Fruit fly (Drosophila melanogaster): ENCODE results near the gene Gnmt.

Gene Gnmt

DNA sequence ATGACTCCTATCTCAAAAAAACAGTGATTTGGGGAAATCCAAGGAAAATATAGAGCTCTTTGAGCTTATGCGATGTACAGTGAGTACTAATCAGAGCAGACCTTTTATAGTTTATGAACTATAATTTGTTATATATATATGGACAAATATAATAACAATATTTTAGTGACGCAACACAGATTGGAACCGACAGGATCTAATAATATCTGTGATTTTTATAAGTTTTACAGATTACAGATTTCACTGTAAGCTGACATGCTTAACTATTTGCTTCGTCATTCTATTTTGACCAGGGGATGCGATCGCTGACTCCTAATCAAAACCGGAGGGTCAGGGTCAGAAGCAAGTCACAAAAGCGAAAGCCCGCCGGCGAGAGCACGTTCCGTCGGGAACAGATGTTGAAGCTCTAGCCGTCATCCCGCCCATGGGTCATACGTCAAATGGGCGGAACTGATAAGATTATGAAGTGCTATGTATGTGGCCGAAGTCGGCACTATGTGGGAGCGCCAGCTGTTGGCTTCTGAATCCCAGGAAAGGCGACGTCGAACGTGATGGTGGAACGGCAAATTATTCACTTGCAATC lies at the start of gene Gnmt:
Gene Gnmt, plus strand, starts transcription at position 568 of the 583 bp plus-strand sequence.
- TF ChIP-seq CG17801 (GFP tag; optimal IDR thresholded peaks at IDR 0.05; ENCODE audit: partially characterized antibody): no peak

DNA sequence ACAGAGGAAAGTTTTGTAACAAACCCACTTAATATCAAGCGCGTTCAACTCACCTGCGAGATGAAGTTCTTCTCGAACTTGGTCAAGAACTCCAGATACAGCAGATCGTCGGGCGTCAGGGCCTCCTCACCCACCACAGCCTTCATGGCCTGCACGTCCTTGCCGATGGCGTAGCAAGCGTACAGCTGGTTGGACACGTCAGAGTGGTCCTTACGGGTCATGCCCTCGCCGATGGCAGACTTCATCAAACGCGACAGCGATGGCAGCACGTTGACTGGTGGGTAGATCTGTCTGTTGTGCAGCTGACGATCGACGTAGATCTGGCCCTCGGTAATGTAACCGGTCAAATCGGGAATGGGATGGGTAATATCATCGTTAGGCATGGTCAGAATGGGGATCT lies 49.5 kb upstream of the Gnmt start:
- TF ChIP-seq CG17801 (GFP tag; optimal IDR thresholded peaks at IDR 0.05; ENCODE audit: partially characterized antibody): no peak

DNA sequence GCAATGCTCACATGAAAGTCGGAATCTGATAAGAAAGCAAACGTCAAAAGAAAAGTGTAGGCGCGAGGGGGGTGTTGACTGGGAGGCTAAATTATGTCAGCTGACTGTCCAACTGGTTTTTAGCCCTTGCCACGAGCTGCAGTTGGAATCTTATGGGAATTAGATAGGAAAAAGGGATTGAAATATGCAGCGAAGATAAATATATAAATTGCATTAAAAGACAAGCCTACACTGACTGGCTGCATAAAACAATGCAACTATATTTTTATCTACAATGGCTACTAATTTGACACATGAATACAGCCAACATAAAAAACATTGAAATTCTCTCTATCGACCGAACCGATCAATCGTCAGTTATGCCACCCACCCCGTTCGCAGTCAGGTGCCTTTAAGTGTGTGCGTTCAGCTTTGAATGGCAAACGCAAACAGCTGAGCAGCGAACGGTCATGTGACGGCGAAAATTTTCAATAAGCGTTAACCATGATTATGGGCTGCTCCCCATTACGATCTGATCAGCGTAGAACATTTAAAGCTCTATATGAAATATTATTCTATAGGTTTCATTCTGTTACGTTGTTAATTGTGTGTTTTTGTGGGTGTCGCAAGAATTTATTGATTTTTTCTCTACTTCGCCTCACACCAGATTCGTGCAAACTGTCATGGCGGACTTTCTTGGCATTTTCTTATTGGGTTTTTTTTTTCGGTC lies 47.6 kb upstream of the Gnmt start:
- TF ChIP-seq CG17801 (GFP tag; optimal IDR thresholded peaks at IDR 0.05; ENCODE audit: partially characterized antibody): no peak

DNA sequence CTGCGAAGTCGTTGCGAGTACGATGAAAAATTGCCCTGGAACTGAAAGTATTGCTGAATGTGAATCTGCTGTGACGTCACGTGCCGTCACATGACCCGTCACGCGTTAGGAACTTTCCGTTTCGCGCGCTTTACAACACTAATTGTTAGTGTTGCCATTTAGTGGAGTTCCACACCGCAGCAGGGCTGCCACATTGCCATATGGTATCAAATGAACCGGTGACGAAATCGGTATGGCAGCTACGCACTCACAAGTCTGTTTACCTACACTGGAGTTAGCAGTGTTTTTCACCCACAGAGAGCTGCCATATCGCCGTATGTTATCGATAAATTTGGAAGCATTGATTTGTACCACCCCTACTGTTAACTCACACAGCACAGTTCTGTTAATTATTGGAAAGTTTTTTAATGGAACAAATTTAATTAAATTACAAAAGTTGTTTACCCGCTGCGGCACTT lies 46.7 kb upstream of the Gnmt start, which contains the start of the genes Vha55 and Snx3:
Gene Vha55, minus strand, starts transcription at position 139 of the 458 bp plus-strand sequence.
Gene Snx3, plus strand, starts transcription at position 341 of the 458 bp plus-strand sequence.
- peak; percentile 27 for TF ChIP-seq CG17801 (GFP tag; optimal IDR thresholded peaks at IDR 0.05; ENCODE audit: partially characterized antibody)

DNA sequence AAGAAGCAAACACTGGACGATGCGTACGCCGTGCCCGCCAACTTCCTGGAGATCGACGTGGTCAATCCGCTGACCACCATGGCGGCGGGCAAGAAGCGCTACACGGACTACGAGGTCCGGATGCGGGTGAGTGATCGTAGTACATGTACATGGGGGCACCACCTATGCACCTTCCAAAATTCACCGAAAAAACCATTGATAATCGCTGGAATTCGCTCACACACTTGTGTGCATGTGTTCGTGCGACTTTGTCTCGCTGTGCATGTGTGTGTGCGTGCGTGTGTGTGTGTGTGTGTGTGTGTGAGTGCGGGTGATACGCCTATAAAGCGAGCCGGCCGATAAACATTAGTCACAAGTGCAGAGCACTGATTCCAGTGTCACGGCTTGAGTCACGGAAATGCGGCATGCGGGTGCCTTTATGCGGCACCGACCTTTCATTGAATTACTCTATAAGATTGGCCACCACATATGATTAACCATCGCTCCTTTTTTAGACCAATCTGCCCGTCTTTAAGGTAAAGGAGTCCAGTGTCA lies 45.9 kb upstream of the Gnmt start:
- no peak for TF ChIP-seq CG17801 (GFP tag; optimal IDR thresholded peaks at IDR 0.05; ENCODE audit: partially characterized antibody)

DNA sequence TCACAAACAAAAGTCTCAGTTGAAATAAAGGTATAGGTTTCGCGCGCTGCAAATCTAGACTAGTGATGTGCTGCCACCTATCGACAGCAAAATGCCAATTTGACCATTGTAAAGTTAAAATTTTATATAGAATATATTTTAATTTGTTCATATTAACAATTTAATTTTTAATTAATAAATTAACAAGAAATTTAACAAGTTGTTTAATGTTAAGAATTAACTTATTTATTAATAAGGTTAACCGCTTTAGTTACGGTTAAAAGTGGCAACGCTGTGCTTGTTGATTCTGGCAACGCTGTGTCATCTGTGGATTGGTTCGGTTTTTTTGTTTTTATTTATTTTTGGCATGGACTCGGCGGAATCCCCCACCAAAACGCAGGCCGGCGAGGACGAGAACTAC lies 44.0 kb upstream of the Gnmt start, which contains the start of gene Not10:
Gene Not10, plus strand, starts transcription at position 279 of the 400 bp plus-strand sequence.
- peak; percentile 29 for TF ChIP-seq CG17801 (GFP tag; optimal IDR thresholded peaks at IDR 0.05; ENCODE audit: partially characterized antibody)

DNA sequence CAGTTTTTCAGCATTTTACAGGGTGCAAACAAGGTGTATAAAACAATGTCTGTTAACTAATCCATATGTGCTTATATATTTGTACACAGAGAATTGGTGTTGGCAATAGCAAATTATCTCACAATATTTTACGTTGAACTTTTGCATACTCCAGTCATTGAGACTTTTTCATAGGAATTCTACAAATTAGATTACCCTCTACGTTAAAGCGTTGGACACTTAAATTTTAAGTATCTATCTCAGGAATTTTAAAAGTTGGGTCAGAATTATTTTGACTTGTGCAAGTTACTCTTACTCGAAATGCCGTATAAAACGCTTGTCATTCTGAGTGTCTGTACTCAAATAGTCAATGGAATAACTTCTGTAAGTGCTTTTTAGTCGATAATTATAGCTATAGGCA lies 41.3 kb upstream of the Gnmt start, which contains the start of gene CG18530:
Gene CG18530, plus strand, starts transcription at position 301 of the 400 bp plus-strand sequence.
- no peak for TF ChIP-seq CG17801 (GFP tag; optimal IDR thresholded peaks at IDR 0.05; ENCODE audit: partially characterized antibody)

DNA sequence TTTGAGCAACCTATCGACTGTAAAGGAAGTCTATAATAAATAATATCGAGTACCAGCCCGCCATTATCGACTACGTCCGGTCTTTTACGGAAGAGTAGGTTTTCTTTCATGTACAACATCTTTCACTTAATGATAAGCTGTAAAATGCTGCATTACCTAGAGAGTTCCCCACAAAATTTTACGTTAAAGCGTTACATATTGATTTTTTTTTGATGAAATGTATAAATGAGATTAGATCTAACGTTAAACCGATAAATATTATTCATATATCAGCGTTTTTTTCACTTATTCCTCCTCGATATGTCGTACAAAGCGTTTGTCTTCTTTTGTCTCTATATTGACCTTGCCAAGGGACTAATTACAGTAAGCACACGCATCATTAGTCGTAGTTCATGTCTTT lies 39.8 kb upstream of the Gnmt start, which contains the start of gene CG11598:
Gene CG11598, plus strand, starts transcription at position 301 of the 400 bp plus-strand sequence.
- TF ChIP-seq CG17801 (GFP tag; optimal IDR thresholded peaks at IDR 0.05; ENCODE audit: partially characterized antibody): no peak

DNA sequence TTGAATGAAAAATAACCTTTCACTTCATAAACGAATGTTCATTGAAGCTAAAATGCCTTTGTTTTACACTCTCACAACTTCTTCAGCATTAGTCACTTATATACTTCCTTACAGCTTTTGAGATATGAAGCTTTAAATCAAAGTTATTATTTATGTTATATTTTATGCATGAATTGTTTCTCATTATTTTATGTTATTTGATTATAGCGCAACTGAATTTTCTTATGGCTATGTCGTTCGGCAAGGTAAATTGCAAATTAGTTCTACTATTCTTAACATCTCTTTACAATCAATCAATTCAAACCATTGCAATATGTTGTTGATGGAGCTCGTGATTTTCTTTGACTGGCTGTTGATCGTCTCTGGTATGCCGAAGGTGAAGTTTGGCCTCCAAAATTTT lies 38.2 kb upstream of the Gnmt start, which contains the start of gene CG11600:
Gene CG11600, plus strand, starts transcription at position 301 of the 400 bp plus-strand sequence.
- TF ChIP-seq CG17801 (GFP tag; optimal IDR thresholded peaks at IDR 0.05; ENCODE audit: partially characterized antibody): no peak

DNA sequence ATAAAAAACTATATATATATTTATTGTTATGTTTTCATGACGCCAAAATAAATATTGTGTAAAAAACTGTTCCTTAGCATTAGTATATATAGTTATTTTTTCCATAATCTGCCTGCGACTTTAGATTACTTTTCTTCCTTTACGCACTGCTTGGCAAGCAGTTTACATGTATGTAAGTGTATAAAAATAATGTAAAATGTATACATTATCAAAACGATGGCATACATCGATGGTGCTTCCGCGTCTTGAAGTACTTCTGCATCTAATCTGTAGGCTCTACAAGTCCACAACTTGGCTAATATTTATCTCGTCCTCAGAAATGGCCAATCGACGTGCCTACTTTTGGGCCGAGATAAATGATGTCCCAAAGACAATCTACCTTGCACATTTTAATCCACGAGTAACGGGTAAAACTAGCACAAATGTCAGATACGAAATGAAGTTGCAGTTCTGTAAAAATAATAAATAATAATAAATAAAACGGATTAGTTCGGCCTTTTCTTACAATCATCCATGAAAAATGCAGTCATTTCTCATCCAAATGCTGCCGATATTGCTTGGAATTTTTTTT lies 36.4 kb upstream of the Gnmt start, which contains the start of gene CG11608:
Gene CG11608, plus strand, starts transcription at position 521 of the 571 bp plus-strand sequence.
- TF ChIP-seq CG17801 (GFP tag; optimal IDR thresholded peaks at IDR 0.05; ENCODE audit: partially characterized antibody): no peak

DNA sequence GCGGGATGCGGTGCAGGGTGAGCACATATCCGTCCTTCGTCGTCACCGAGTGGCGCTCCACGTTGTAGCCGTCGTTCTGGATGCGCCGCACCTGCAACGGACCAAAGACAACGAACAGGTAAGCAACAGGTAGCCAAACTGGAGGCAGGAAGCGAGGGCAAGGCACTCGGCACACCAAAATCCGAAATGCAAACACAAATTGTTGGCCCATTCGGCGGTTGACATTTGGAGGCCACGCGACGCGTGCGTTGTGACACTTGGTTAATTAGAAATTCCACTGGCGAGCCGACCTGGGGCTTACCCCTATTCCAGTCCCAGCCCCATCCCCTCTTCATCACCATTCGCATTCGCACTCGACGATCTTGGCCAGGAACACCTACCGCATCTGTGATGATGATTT lies 32.8 kb upstream of the Gnmt start:
- TF ChIP-seq CG17801 (GFP tag; optimal IDR thresholded peaks at IDR 0.05; ENCODE audit: partially characterized antibody): no peak

DNA sequence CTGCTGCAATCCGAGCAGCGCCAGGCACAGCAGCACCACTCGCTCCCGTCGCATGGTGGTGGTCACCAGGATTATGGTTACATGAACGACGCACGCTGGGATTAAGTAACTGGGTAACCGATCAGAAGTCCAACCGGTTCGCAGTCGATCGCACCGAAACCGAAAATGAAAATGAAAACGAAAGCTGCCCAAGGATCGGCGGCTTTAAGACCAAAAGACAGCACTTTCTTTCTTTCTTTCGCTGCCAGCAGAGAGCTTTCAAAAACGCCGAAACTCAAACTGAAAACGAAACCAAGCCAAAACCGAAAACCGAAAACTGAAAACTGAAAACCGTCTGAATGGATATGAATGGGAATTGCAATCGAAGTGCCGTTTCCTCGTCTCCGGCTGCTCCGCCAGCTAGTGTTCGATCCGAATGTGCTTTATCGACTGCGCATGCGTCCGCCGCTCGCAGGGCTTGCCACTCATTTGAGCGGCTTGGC lies 32.3 kb upstream of the Gnmt start, which contains the start of gene CG6753:
Gene CG6753, minus strand, starts transcription at position 432 of the 482 bp plus-strand sequence.
- TF ChIP-seq CG17801 (GFP tag; optimal IDR thresholded peaks at IDR 0.05; ENCODE audit: partially characterized antibody): no peak

DNA sequence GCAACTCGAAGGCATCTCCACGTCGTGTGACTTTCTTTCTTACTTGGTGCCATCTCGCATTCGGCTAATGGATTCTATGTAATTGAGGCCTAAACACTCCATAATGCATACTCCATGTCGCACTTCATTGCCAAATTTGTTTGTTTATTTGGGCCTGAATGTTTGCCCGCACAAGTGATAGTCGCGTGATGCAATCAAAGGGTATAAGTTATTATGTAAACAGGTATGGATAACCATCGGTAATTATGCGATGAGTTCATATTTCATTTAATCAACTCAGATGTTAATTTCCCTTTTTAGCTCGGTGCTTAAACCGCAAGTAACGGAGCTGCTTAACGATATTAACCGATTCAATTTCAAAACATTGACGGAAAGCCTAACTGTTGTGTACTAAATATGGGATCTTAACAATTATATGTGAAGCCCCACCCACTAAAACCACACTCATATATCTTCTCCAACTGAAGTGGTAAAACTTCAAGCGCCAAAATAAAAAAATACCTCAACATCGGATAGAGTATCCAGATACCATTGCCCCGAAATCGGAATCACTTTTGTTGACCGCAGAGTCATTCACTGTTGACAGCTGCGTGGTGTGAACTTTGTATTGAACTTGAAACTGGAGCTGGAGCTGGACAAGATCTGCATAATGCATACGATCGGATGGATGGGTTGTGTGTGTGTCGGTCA lies 29.6 kb upstream of the Gnmt start:
- no peak for TF ChIP-seq CG17801 (GFP tag; optimal IDR thresholded peaks at IDR 0.05; ENCODE audit: partially characterized antibody)

DNA sequence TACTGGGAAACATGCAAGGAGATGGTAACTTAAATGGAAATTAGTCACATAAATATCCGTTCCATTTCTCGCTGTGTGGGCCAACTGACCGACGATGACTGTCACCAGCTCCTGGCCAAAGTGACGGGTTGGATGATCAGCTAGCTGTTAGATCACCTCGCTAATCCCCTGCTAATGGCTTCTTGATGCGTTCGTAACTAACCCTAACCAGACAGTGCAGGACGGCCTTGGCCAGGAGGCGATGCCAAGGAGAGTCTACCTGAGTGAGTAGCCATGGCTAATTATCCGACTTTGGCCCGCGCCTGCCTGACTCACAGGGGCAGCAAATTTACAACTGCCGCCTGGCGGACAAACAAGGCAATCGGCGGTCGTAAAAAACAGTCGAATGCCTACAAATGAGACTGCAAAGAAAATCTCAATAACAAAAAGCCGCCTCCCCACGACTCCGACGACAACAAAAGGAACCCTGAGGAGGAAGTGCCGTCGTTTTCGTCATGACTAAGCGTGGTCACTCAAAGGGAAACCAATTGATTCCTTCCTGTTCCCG lies 28.6 kb upstream of the Gnmt start:
- no peak for TF ChIP-seq CG17801 (GFP tag; optimal IDR thresholded peaks at IDR 0.05; ENCODE audit: partially characterized antibody)
